Fruit fly (Drosophila melanogaster) whole organism, embryonic: ENCODE data around the gene Atg12.
A peak's percentile ranks its signal among the peaks of the same experiment; 100 is the strongest.

Experiments
- ATbp ChIP-seq: fragments of 200-800 bp; sonication (Bioruptor generic); optimal IDR thresholded peaks from 2 replicates; lab custom pipeline; 2017; ENCODE audit warnings: missing biosample characterization, mild to moderate bottlenecking, missing genetic modification characterization, missing genetic modification reagents
- Asciz ChIP-seq: fragments of 200-800 bp; sonication (Bioruptor generic); optimal IDR thresholded peaks from 2 replicates; lab custom pipeline; 2017; ENCODE audit warnings: missing biosample characterization, mild to moderate bottlenecking, missing genetic modification characterization, missing genetic modification reagents
- Atf-2 ChIP-seq: fragments of 200-800 bp; sonication (Bioruptor generic); optimal IDR thresholded peaks from 2 replicates; lab custom pipeline; 2016; ENCODE audit warnings: missing biosample characterization, missing genetic modification characterization
- CG10209 ChIP-seq: fragments of 200-800 bp; sonication (Bioruptor generic); optimal IDR thresholded peaks from 3 replicates; lab custom pipeline; 2017; ENCODE audit warnings: missing biosample characterization, mild to moderate bottlenecking, missing genetic modification characterization, missing genetic modification reagents
- CG10321 ChIP-seq: fragments of 200-800 bp; sonication (Bioruptor generic); IDR thresholded peaks from 2 replicates; pipeline ENCODE4 v1.3.6; 2022; ENCODE audit warnings: missing biosample characterization, missing genetic modification characterization
- CG10462 ChIP-seq: fragments of 200-800 bp; sonication (Bioruptor generic); optimal IDR thresholded peaks from 2 replicates; lab custom pipeline; 2016; ENCODE audit warnings: missing biosample characterization, missing genetic modification characterization
- CG12769 ChIP-seq: fragments of 200-800 bp; sonication (Bioruptor generic); optimal IDR thresholded peaks from 2 replicates; lab custom pipeline; 2019; ENCODE audit warnings: missing biosample characterization, mild to moderate bottlenecking, missing genetic modification characterization, moderate library complexity
- CG15479 ChIP-seq: fragments of 200-800 bp; sonication (Bioruptor generic); optimal IDR thresholded peaks from 3 replicates; lab custom pipeline; 2019; ENCODE audit warnings: missing biosample characterization, mild to moderate bottlenecking, missing genetic modification characterization, moderate library complexity
- CG1602 ChIP-seq: fragments of 200-800 bp; sonication (Bioruptor generic); optimal IDR thresholded peaks from 3 replicates; lab custom pipeline; 2016; ENCODE audit warnings: missing biosample characterization, missing genetic modification characterization
- CG16863 ChIP-seq: fragments of 200-800 bp; sonication (Bioruptor generic); optimal IDR thresholded peaks from 3 replicates; lab custom pipeline; 2016; ENCODE audit warnings: missing biosample characterization, missing genetic modification characterization
- CG18619 ChIP-seq: fragments of 200-800 bp; sonication (Bioruptor generic); optimal IDR thresholded peaks from 3 replicates; lab custom pipeline; 2017; ENCODE audit warnings: missing biosample characterization, mild to moderate bottlenecking, missing genetic modification characterization
- CG2199 ChIP-seq: fragments of 200-800 bp; sonication (Bioruptor generic); IDR thresholded peaks from 3 replicates; pipeline ENCODE4 v1.3.6; 2022; ENCODE audit warnings: missing biosample characterization, missing genetic modification characterization
- CG33557 ChIP-seq: fragments of 200-800 bp; sonication (Bioruptor generic); optimal IDR thresholded peaks from 2 replicates; lab custom pipeline; 2019; ENCODE audit warnings: missing biosample characterization, mild to moderate bottlenecking, missing genetic modification characterization, moderate library complexity
- CG3838 ChIP-seq: fragments of 200-800 bp; sonication (Bioruptor generic); optimal IDR thresholded peaks from 3 replicates; lab custom pipeline; 2016; ENCODE audit warnings: missing biosample characterization, missing genetic modification characterization
- CG4328 ChIP-seq: fragments of 200-800 bp; sonication (Bioruptor generic); optimal IDR thresholded peaks from 3 replicates; lab custom pipeline; 2017; ENCODE audit warnings: missing biosample characterization, missing genetic modification reagents, missing genetic modification characterization
- CG4360 ChIP-seq: fragments of 200-800 bp; sonication (Bioruptor generic); IDR thresholded peaks from 2 replicates; pipeline ENCODE4 v1.3.6; 2022; ENCODE audit warnings: missing biosample characterization, missing genetic modification characterization
- CG6683 ChIP-seq: fragments of 200-800 bp; sonication (Bioruptor generic); optimal IDR thresholded peaks from 2 replicates; lab custom pipeline; 2017; ENCODE audit warnings: missing biosample characterization, mild to moderate bottlenecking, missing genetic modification characterization, missing genetic modification reagents
- CG7357 ChIP-seq: fragments of 200-800 bp; sonication (Bioruptor generic); IDR thresholded peaks from 3 replicates; pipeline ENCODE4 v1.3.6; 2022; ENCODE audit warnings: missing biosample characterization, missing genetic modification characterization
- CG8281 ChIP-seq: fragments of 200-800 bp; sonication (Bioruptor generic); optimal IDR thresholded peaks from 2 replicates; lab custom pipeline; 2018; ENCODE audit warnings: missing biosample characterization, mild to moderate bottlenecking, missing genetic modification characterization, moderate library complexity
- Chrac-16 ChIP-seq: fragments of 200-800 bp; sonication (Bioruptor generic); optimal IDR thresholded peaks from 3 replicates; lab custom pipeline; 2016; ENCODE audit warnings: missing biosample characterization, missing genetic modification characterization
- CoRest ChIP-seq: fragments of 200-800 bp; sonication (Bioruptor generic); optimal IDR thresholded peaks from 3 replicates; lab custom pipeline; 2018; ENCODE audit warnings: missing biosample characterization, mild to moderate bottlenecking, missing genetic modification characterization, moderate library complexity
- Dek ChIP-seq: fragments of 200-800 bp; sonication (Bioruptor generic); optimal IDR thresholded peaks from 3 replicates; lab custom pipeline; 2019; ENCODE audit warnings: missing biosample characterization, mild to moderate bottlenecking, missing genetic modification characterization, moderate library complexity
- Dref ChIP-seq: fragments of 200-800 bp; sonication (Bioruptor generic); IDR thresholded peaks from 2 replicates; pipeline ENCODE4 v1.3.6; 2022; ENCODE audit warnings: missing biosample characterization, missing genetic modification characterization
- E2f2 ChIP-seq: fragments of 200-800 bp; sonication (Bioruptor generic); IDR thresholded peaks from 2 replicates; pipeline ENCODE4 v1.3.6; 2022; ENCODE audit warnings: missing biosample characterization, missing genetic modification characterization
- HHEX ChIP-seq: fragments of 200-800 bp; sonication (Bioruptor generic); optimal IDR thresholded peaks from 3 replicates; lab custom pipeline; 2017; ENCODE audit warnings: missing biosample characterization, mild to moderate bottlenecking, missing genetic modification characterization, missing genetic modification reagents
- Nf-YB ChIP-seq: fragments of 200-800 bp; sonication (Bioruptor generic); optimal IDR thresholded peaks from 3 replicates; lab custom pipeline; 2019; ENCODE audit warnings: missing biosample characterization, mild to moderate bottlenecking, missing genetic modification characterization, moderate library complexity
- TFAM ChIP-seq: fragments of 200-800 bp; sonication (Bioruptor generic); optimal IDR thresholded peaks from 2 replicates; lab custom pipeline; 2017; ENCODE audit warnings: missing biosample characterization, missing genetic modification characterization, inconsistent platforms
- Xrp1 ChIP-seq: fragments of 200-800 bp; sonication (Bioruptor generic); IDR thresholded peaks from 2 replicates; pipeline ENCODE4 v1.3.6; 2022; ENCODE audit warnings: missing biosample characterization, missing genetic modification characterization
- ase ChIP-seq: fragments of 200-800 bp; sonication (Bioruptor generic); IDR thresholded peaks from 3 replicates; pipeline ENCODE4 v1.3.6; 2022; ENCODE audit warnings: missing biosample characterization, missing genetic modification characterization
- ato ChIP-seq: fragments of 200-800 bp; sonication (Bioruptor generic); IDR thresholded peaks from 2 replicates; pipeline ENCODE4 v1.3.6; 2022; ENCODE audit warnings: missing biosample characterization, missing genetic modification characterization; ENCODE audit not compliant: partially characterized antibody
- bcd ChIP-seq: fragments of 200-800 bp; sonication (Bioruptor generic); optimal IDR thresholded peaks from 2 replicates; lab custom pipeline; 2017; ENCODE audit warnings: missing biosample characterization, mild to moderate bottlenecking, missing genetic modification characterization
- bowl ChIP-seq: fragments of 200-800 bp; sonication (Bioruptor generic); IDR thresholded peaks from 2 replicates; pipeline ENCODE4 v1.3.6; 2022; ENCODE audit warnings: missing biosample characterization, missing genetic modification characterization
- bsh ChIP-seq, 2 experiments: fragments of 200-800 bp; sonication (Bioruptor generic); optimal IDR thresholded peaks; 2 replicates each; lab custom pipeline; 2017 to 2018; ENCODE audit warnings: mild to moderate bottlenecking in 2 of 2, missing biosample characterization in 2 of 2, missing genetic modification characterization in 2 of 2, moderate library complexity in 1 of 2
- cad ChIP-seq: fragments of >200 bp; optimal IDR thresholded peaks from 2 replicates; lab custom pipeline; 2017; ENCODE audit warnings: missing biosample characterization, missing genetic modification characterization
- chif ChIP-seq, 2 experiments: fragments of 200-800 bp; sonication (Bioruptor generic); optimal IDR thresholded peaks; 3 replicates each; lab custom pipeline; 2016; ENCODE audit warnings: missing biosample characterization in 2 of 2, missing genetic modification characterization in 2 of 2
- ci ChIP-seq: fragments of 200-800 bp; sonication (Bioruptor generic); IDR thresholded peaks from 3 replicates; pipeline ENCODE4 v1.3.6; 2022; ENCODE audit warnings: missing biosample characterization, missing genetic modification characterization
- dimm ChIP-seq: fragments of 200-800 bp; sonication (Bioruptor generic); IDR thresholded peaks from 2 replicates; pipeline ENCODE4 v1.3.6; 2022; ENCODE audit warnings: missing biosample characterization, missing genetic modification characterization
- gsb ChIP-seq: fragments of 200-800 bp; sonication (Bioruptor generic); IDR thresholded peaks from 2 replicates; pipeline ENCODE4 v1.3.6; 2022; ENCODE audit warnings: missing biosample characterization, missing genetic modification characterization
- hkb ChIP-seq, 2 experiments: fragments of 200-800 bp in 1 of 2; fragments of >200 bp in 1 of 2; sonication (Bioruptor generic) in 1 of 2; IDR thresholded peaks in 1 of 2; optimal IDR thresholded peaks in 1 of 2; 2 replicates each; pipeline versions ENCODE4 v1.3.6 to Lab custom; 2017 to 2022; ENCODE audit warnings: missing biosample characterization in 1 of 2, missing genetic modification characterization in 1 of 2
- nom ChIP-seq: fragments of 200-800 bp; sonication (Bioruptor generic); optimal IDR thresholded peaks from 2 replicates; lab custom pipeline; 2017; ENCODE audit warnings: missing biosample characterization, missing genetic modification characterization, mild to moderate bottlenecking, moderate library complexity, missing genetic modification reagents
- oc ChIP-seq: fragments of 200-800 bp; sonication (Bioruptor generic); optimal IDR thresholded peaks from 2 replicates; lab custom pipeline; 2018; ENCODE audit warnings: missing biosample characterization, mild to moderate bottlenecking, missing genetic modification characterization, moderate library complexity
- pnt ChIP-seq: fragments of 200-800 bp; sonication (Bioruptor generic); optimal IDR thresholded peaks from 3 replicates; lab custom pipeline; 2016; ENCODE audit warnings: missing biosample characterization, missing genetic modification characterization
- rib ChIP-seq: fragments of 200-800 bp; sonication (Bioruptor generic); IDR thresholded peaks from 2 replicates; pipeline ENCODE4 v1.3.6; 2022; ENCODE audit warnings: missing biosample characterization, missing genetic modification characterization
- slou ChIP-seq: fragments of 200-800 bp; sonication (Bioruptor generic); optimal IDR thresholded peaks from 3 replicates; lab custom pipeline; 2016; ENCODE audit warnings: missing biosample characterization, missing genetic modification characterization
- ssp ChIP-seq: fragments of 200-800 bp; sonication (Bioruptor generic); IDR thresholded peaks from 2 replicates; pipeline ENCODE4 v1.3.6; 2022; ENCODE audit warnings: missing biosample characterization, missing genetic modification characterization
- tap ChIP-seq: fragments of 200-800 bp; optimal IDR thresholded peaks from 3 replicates; lab custom pipeline; 2019; ENCODE audit warnings: missing biosample characterization, mild to moderate bottlenecking, missing genetic modification characterization, moderate library complexity
- wor ChIP-seq: fragments of 200-800 bp; sonication (Bioruptor generic); IDR thresholded peaks from 2 replicates; pipeline ENCODE4 v1.3.6; 2022; ENCODE audit warnings: missing biosample characterization, missing genetic modification characterization

Gene Atg12

dm6 chr3L:12109045-12109632, 27.6 kb upstream of the Atg12 start (continued):
- peak; percentile 30; the same call in 1 of the 2 replicates for TF ChIP-seq Xrp1
- peak; percentile 4 for TF ChIP-seq Asciz (GFP tag; lab: Kevin White, UChicago)
- TF ChIP-seq slou (GFP tag; lab: Kevin White, UChicago) = no peak
- no peak for TF ChIP-seq ato
- TF ChIP-seq nom (GFP tag; lab: Kevin White, UChicago) = peak; percentile 33
- no peak for TF ChIP-seq wor
- no peak for TF ChIP-seq CG6683 (GFP tag; lab: Kevin White, UChicago)
- no peak for TF ChIP-seq CG7357 (GFP tag; lab: Robert Waterston, UW)
- TF ChIP-seq CG1602 = no peak
- no peak for TF ChIP-seq CG16863 (GFP tag; lab: Kevin White, UChicago)
- no peak for TF ChIP-seq CG10209 (GFP tag; lab: Kevin White, UChicago)
- TF ChIP-seq Dek (tag; lab: Kevin White, UChicago) = no peak
- TF ChIP-seq cad (GFP tag; lab: Kevin White, UChicago) = no peak
- TF ChIP-seq CG4328 = no peak
- no peak for TF ChIP-seq bowl

DNA sequence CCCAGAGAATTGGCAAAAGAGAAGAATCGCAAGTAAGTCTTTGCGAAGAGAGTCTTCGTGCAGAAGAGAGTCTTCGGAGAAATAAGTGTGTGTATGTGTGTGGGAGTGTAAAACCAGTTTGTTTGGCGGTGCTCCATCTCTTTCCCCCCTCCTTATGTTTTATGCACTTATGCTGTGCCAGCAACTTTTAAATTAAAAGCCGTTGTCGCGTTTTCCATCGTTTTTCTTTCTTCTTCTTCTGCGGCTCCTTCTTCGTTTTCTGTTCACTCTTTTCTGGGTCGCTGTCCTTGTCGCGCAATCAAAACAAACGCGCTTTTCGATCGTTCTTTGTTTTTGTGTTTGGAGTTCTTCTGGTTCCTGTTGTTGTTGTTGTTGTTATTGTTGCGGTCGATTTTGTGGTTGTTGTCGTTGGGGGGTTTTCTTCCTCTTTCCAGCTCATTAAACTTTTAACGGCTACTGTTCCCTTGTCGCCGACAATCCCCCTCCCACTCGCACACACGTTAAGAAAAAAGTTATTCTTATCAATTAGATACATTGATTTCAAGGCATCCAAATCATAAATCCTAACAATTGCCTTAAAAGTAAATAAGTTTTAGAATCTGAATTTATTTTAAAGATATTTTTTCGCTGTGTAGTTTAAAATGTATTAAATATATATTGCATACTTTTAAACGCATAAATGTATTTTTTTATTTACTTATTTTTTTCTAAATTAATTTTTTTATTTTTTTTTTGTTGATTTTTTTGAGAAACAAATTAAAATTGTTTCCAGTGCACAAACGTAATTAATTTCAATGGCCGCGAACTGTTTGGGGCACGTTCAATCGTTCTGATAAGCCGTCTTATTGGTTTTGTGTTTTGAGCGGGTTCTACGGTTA, 25.4 kb upstream of the Atg12 start:
- TF ChIP-seq CoRest (tag; lab: Kevin White, UChicago) (peak; percentile 95), Atf-2 (GFP tag; lab: Kevin White, UChicago) (no peak), Nf-YB (GFP tag; lab: Kevin White, UChicago) (peak; percentile 82), E2f2 (GFP tag; lab: Robert Waterston, UW) (peak; percentile 50; the same call in 1 of the 2 replicates), CG18619 (GFP tag; lab: Kevin White, UChicago) (peak; percentile 79), chif (GFP tag; optimal IDR thresholded peaks at IDR 0.05; lab: Kevin White, UChicago) (peak in 1 of 2 experiments; percentile 54), Chrac-16 (peak; percentile 78), CG8281 (tag; lab: Kevin White, UChicago) (peak; percentile 71), ase (GFP tag; lab: Robert Waterston, UW) (0 out of 3 replicates have a peak, but pooled peaks have one; percentile 57), CG2199 (GFP tag; lab: Robert Waterston, UW) (peak; percentile 74; the same call in 1 of the 3 replicates), CG10462 (GFP tag; lab: Kevin White, UChicago) (peak; percentile 29), ATbp (GFP tag; lab: Kevin White, UChicago) (peak; percentile 47), CG4360 (GFP tag; lab: Robert Waterston, UW) (peak; percentile 91), TFAM (no peak), ssp (GFP tag; lab: Robert Waterston, UW) (peak; percentile 88; the same call in 1 of the 2 replicates), CG3838 (GFP tag; lab: Kevin White, UChicago) (peak; percentile 39), bcd (GFP tag; lab: Kevin White, UChicago) (peak; percentile 73), rib (GFP tag; lab: Robert Waterston, UW) (no peak), HHEX (peak; percentile 73), dimm (GFP tag; lab: Robert Waterston, UW) (no peak), gsb (GFP tag; lab: Robert Waterston, UW) (no peak), oc (peak; percentile 78), nom (GFP tag; lab: Kevin White, UChicago) (peak; percentile 23), hkb (optimal IDR thresholded peaks at IDR 0.05; lab: Kevin White, UChicago) (no peak), hkb (GFP tag; IDR thresholded peaks at IDR 0.05; lab: Robert Waterston, UW) (0 out of 2 replicates have a peak, but pooled peaks have one; percentile 34), CG15479 (GFP tag; lab: Kevin White, UChicago) (no peak), ci (GFP tag; lab: Robert Waterston, UW) (no peak), tap (tag; lab: Kevin White, UChicago) (peak; percentile 78), CG12769 (tag; lab: Kevin White, UChicago) (no peak), Dref (no peak), pnt (GFP tag; lab: Kevin White, UChicago) (no peak), CG10321 (no peak), bsh (GFP tag; optimal IDR thresholded peaks at IDR 0.05; lab: Kevin White, UChicago) (peak; percentile 52 to 95), CG33557 (GFP tag; lab: Kevin White, UChicago) (peak; percentile 96)
